Worm (Caenorhabditis elegans) whole organism, late embryonic: Measurements from ENCODE around the gene sar-1.

Experiments used
- F13H6.1 ChIP-seq: sonication (generic microtip); optimal IDR thresholded peaks from 2 replicates; lab custom pipeline; 2016; ENCODE audit warnings: missing genetic modification characterization, missing compliant biosample characterization
- K09A11.1 ChIP-seq: sonication (generic microtip); optimal IDR thresholded peaks from 2 replicates; lab custom pipeline; 2017; ENCODE audit warnings: antibody characterized with exemption, mild to moderate bottlenecking, missing genetic modification characterization, missing compliant biosample characterization; ENCODE audit not compliant: insufficient read depth
- ceh-14 ChIP-seq: sonication (generic microtip); optimal IDR thresholded peaks from 2 replicates; lab custom pipeline; 2016; ENCODE audit warnings: missing genotype, missing genetic modification characterization, missing compliant biosample characterization
- dmd-4 ChIP-seq: sonication (generic microtip); optimal IDR thresholded peaks from 2 replicates; lab custom pipeline; 2016; ENCODE audit warnings: borderline replicate concordance, missing genetic modification characterization, missing compliant biosample characterization
- elt-2 ChIP-seq: sonication (generic microtip); optimal IDR thresholded peaks from 2 replicates; lab custom pipeline; 2016; ENCODE audit warnings: missing genetic modification reagents, missing genetic modification characterization, missing compliant biosample characterization
- ets-4 ChIP-seq: sonication (generic microtip); optimal IDR thresholded peaks from 2 replicates; lab custom pipeline; 2016; ENCODE audit warnings: missing genetic modification characterization, missing compliant biosample characterization
- fkh-10 ChIP-seq: fragments of 150-350 bp; optimal IDR thresholded peaks from 2 replicates; lab custom pipeline; 2014; ENCODE audit warnings: missing biosample characterization, missing genetic modification reagents, missing genetic modification characterization
- nhr-11 ChIP-seq: fragments of 150-350 bp; optimal IDR thresholded peaks from 2 replicates; lab custom pipeline; 2014; ENCODE audit warnings: missing biosample characterization, missing genetic modification characterization
- pha-4 ChIP-seq: fragments of 150-350 bp; optimal IDR thresholded peaks from 2 replicates; lab custom pipeline; 2018; ENCODE audit warnings: missing biosample characterization, missing genetic modification reagents, missing genetic modification characterization
- sox-4 ChIP-seq: sonication (generic microtip); optimal IDR thresholded peaks from 2 replicates; lab custom pipeline; 2017; ENCODE audit warnings: mild to moderate bottlenecking, missing genetic modification characterization, inconsistent platforms, missing compliant biosample characterization
- tbx-2 ChIP-seq: sonication (generic microtip); optimal IDR thresholded peaks from 2 replicates; lab custom pipeline; 2016; ENCODE audit warnings: missing genetic modification characterization, missing compliant biosample characterization
- ttx-3 ChIP-seq: sonication (generic microtip); optimal IDR thresholded peaks from 2 replicates; lab custom pipeline; 2016; ENCODE audit warnings: missing genetic modification reagents, missing genetic modification characterization, missing compliant biosample characterization
- ztf-16 ChIP-seq: sonication (generic microtip); optimal IDR thresholded peaks from 2 replicates; lab custom pipeline; 2017; ENCODE audit warnings: missing genetic modification characterization, missing compliant biosample characterization

ce11 chrIV:4465184-4465583, 47.9 kb downstream of the sar-1 start, which contains the start of gene M01H9.5:
- TF ChIP-seq elt-2 (tag; lab: Kevin White, UChicago), result no peak
- no peak for TF ChIP-seq dmd-4 (tag; lab: Kevin White, UChicago)
- TF ChIP-seq fkh-10, result no peak
- no peak for TF ChIP-seq pha-4
- no peak for TF ChIP-seq ets-4 (tag; lab: Kevin White, UChicago)
- no peak for TF ChIP-seq nhr-11 (tag; lab: Kevin White, UChicago)
- no peak for TF ChIP-seq ttx-3 (tag; lab: Kevin White, UChicago)
- no peak for TF ChIP-seq ztf-16 (tag; lab: Kevin White, UChicago)
- no peak for TF ChIP-seq ceh-14
- TF ChIP-seq sox-4 (tag; lab: Kevin White, UChicago), result no peak
- no peak for TF ChIP-seq tbx-2 (tag; lab: Kevin White, UChicago)
- no peak for TF ChIP-seq F13H6.1 (tag; lab: Kevin White, UChicago)
- no peak for TF ChIP-seq K09A11.1 (tag; lab: Kevin White, UChicago)
